1 fruit fly cellular context compared by ENCODE assay signal in genomic region chr3R:8118781-8119456, dm6.
TF ChIP-seq lines count a peak whose summit lies in the region.

No protein-coding gene starts in this region.

TF ChIP-seq in whole organism, embryonic, 481 proteins besides CTCF, POLR2A, EP300 and RAD21 (continued from another document):
- TF ChIP-seq slou (GFP tag; optimal IDR thresholded peaks at IDR 0.05; lab: Kevin White, UChicago) (no peak), chinmo (GFP tag; IDR thresholded peaks at IDR 0.05; lab: Robert Waterston, UW; ENCODE audit: partially characterized antibody) (peak; percentile 72; the same call in 1 of the 4 replicates), vvl (GFP tag; IDR thresholded peaks at IDR 0.05; lab: Robert Waterston, UW) (no peak), Vsx1 (GFP tag; optimal IDR thresholded peaks at IDR 0.05; lab: Kevin White, UChicago) (peak; percentile 59), CG18011 (GFP tag; optimal IDR thresholded peaks at IDR 0.05; lab: Kevin White, UChicago) (no peak), CG8290 (GFP tag; optimal IDR thresholded peaks at IDR 0.05; lab: Kevin White, UChicago) (no peak), CG8290 (tag; optimal IDR thresholded peaks at IDR 0.05; lab: Kevin White, UChicago) (peak in 1 of 2 experiments; percentile 23), CG11085 (GFP tag; IDR thresholded peaks at IDR 0.05; lab: Robert Waterston, UW) (no peak), sc (optimal IDR thresholded peaks at IDR 0.05; lab: Kevin White, UChicago) (no peak), sc (GFP tag; optimal IDR thresholded peaks at IDR 0.05; lab: Kevin White, UChicago) (no peak), CG17328 (GFP tag; IDR thresholded peaks at IDR 0.05; lab: Robert Waterston, UW) (no peak), pho (GFP tag; optimal IDR thresholded peaks at IDR 0.05; lab: Kevin White, UChicago) (no peak), bab2 (GFP tag; optimal IDR thresholded peaks at IDR 0.05; lab: Kevin White, UChicago) (no peak), exex (tag; optimal IDR thresholded peaks at IDR 0.05; lab: Kevin White, UChicago) (peak; percentile 98), her (GFP tag; optimal IDR thresholded peaks at IDR 0.05; lab: Kevin White, UChicago) (no peak), Dip2 (GFP tag; IDR thresholded peaks at IDR 0.05; lab: Robert Waterston, UW) (no peak), gt (GFP tag; IDR thresholded peaks at IDR 0.05; lab: Robert Waterston, UW) (no peak), CG14860 (GFP tag; IDR thresholded peaks at IDR 0.05; lab: Robert Waterston, UW; ENCODE audit: partially characterized antibody) (no peak), CG17385 (GFP tag; optimal IDR thresholded peaks at IDR 0.05; lab: Kevin White, UChicago) (no peak), Trl (optimal IDR thresholded peaks at IDR 0.05; lab: Kevin White, UChicago) (no peak), Trl (GFP tag; optimal IDR thresholded peaks at IDR 0.05; lab: Kevin White, UChicago) (no peak), Sox100B (GFP tag; optimal IDR thresholded peaks at IDR 0.05; lab: Kevin White, UChicago) (no peak), CG34376 (GFP tag; optimal IDR thresholded peaks at IDR 0.05; lab: Kevin White, UChicago) (peak; percentile 68), CG14441 (GFP tag; IDR thresholded peaks at IDR 0.05; lab: Robert Waterston, UW) (0 out of 2 replicates have a peak, but pooled peaks have one; percentile 4), PHDP (tag; optimal IDR thresholded peaks at IDR 0.05; lab: Kevin White, UChicago) (no peak), nerfin-1 (tag; optimal IDR thresholded peaks at IDR 0.05; lab: Kevin White, UChicago) (no peak), Hey (tag; optimal IDR thresholded peaks at IDR 0.05; lab: Kevin White, UChicago) (peak; percentile 39), fru (optimal IDR thresholded peaks at IDR 0.05; lab: Kevin White, UChicago) (no peak), sug (tag; optimal IDR thresholded peaks at IDR 0.05; lab: Kevin White, UChicago) (peak; percentile 84), CG11456 (GFP tag; IDR thresholded peaks at IDR 0.05; lab: Robert Waterston, UW) (0 out of 3 replicates have a peak, but pooled peaks have one; percentile 11), wek (GFP tag; optimal IDR thresholded peaks at IDR 0.05; lab: Kevin White, UChicago) (no peak), grn (GFP tag; optimal IDR thresholded peaks at IDR 0.05; lab: Kevin White, UChicago) (peak; percentile 98), sens (GFP tag; lab: Kevin White, UChicago) (peak; percentile 60), CG30020 (tag; optimal IDR thresholded peaks at IDR 0.05; lab: Kevin White, UChicago) (no peak), CG15011 (GFP tag; optimal IDR thresholded peaks at IDR 0.05; lab: Kevin White, UChicago) (no peak), D19B (GFP tag; optimal IDR thresholded peaks at IDR 0.05; lab: Kevin White, UChicago) (no peak), Med (GFP tag; lab: Kevin White, UChicago) (peak; percentile 66), Fer3 (tag; optimal IDR thresholded peaks at IDR 0.05; lab: Kevin White, UChicago) (no peak), Fer2 (tag; optimal IDR thresholded peaks at IDR 0.05; lab: Kevin White, UChicago) (no peak), ap (GFP tag; IDR thresholded peaks at IDR 0.05; lab: Robert Waterston, UW) (no peak), pb (GFP tag; optimal IDR thresholded peaks at IDR 0.05; lab: Kevin White, UChicago) (no peak), CG1603 (tag; optimal IDR thresholded peaks at IDR 0.05; lab: Kevin White, UChicago) (peak; percentile 0)
